Worm (Caenorhabditis elegans) whole organism, L3 larva: ENCODE results near the gene arrd-28.

Source experiments
- R02D3.7 ChIP-seq: fragments of 150-350 bp; optimal IDR thresholded peaks from 2 replicates; lab custom pipeline; 2014; ENCODE audit warnings: missing biosample characterization, missing genetic modification characterization
- egl-27 ChIP-seq: sonication (generic microtip); optimal IDR thresholded peaks from 4 replicates; lab custom pipeline; 2017; ENCODE audit warnings: missing biosample characterization, missing genetic modification reagents, missing genetic modification characterization
- hmg-11 ChIP-seq: sonication (generic microtip); optimal IDR thresholded peaks from 2 replicates; lab custom pipeline; 2016; ENCODE audit warnings: missing genetic modification characterization, missing compliant biosample characterization
- mdl-1 ChIP-seq: fragments of 150-350 bp; optimal IDR thresholded peaks from 2 replicates; lab custom pipeline; 2014; ENCODE audit warnings: missing biosample characterization, missing genetic modification characterization
- nhr-12 ChIP-seq: fragments of 150-350 bp; optimal IDR thresholded peaks from 2 replicates; lab custom pipeline; 2014; ENCODE audit warnings: missing biosample characterization, missing genetic modification characterization
- pqm-1 ChIP-seq: fragments of 150-350 bp; optimal IDR thresholded peaks from 2 replicates; lab custom pipeline; 2017; ENCODE audit warnings: missing biosample characterization, missing genetic modification characterization, inconsistent platforms

DNA sequence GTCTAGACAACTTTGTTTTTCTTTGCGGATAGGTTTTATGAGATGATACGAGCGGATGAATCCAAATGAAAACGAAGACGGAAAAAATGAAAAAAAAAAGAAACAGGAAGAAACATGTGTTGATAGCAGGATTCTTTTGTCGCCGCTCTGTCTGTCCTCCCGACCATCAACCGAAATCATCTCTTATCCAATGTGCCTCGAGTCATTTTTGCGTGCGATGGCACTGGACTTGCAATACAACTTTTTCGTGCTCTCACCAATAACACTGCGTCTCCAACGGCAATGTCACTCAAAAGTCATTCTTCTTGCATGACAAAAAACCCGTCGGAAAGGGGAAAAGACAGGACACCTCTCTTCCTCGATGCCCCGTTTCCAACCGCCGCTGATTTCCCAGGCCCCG, 7.5 kb upstream of the arrd-28 start, which contains the start of gene ncs-4:
- no peak for TF ChIP-seq hmg-11 (tag; lab: Kevin White, UChicago)
- TF ChIP-seq nhr-12 (tag; lab: Kevin White, UChicago), result no peak
- no peak for TF ChIP-seq pqm-1 (tag; lab: Kevin White, UChicago)
- TF ChIP-seq egl-27 (tag; lab: Kevin White, UChicago), result no peak
- no peak for TF ChIP-seq R02D3.7 (tag; lab: Kevin White, UChicago)
- no peak for TF ChIP-seq mdl-1 (tag; lab: Kevin White, UChicago)
